Worm (Caenorhabditis elegans): ENCODE results near the gene bus-8A.

bus-8A gene

DNA sequence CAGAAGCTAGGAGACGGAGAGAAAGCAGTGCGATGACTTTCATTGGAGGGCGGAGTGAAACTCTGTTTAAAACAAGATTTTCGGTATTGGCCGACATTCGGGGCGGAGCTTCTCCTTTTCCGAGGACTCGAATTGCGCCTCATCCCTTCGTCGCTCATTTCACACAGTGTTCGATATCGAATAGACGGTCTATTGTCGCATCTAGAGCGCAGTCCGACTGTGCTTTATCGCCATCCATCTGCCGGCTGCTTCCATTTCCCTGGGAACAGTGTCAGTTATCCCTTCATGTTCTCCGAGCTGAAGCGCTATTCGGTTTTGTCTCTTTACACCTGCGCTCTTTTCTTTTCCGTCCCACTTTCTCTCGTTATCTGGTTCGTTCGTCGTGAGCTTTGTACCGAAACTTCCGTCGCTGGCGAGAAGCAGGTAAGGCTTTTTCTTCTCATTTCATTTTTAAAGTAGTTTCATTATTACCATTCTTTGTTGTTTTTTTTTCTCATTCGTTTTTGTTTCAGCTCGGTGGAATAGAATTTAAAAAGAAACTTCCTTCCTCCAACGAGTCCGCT lies at the start of gene bus-8A, which contains the start of gene bus-8B:
TSS of gene bus-8A (plus strand) at position 96 of the 563 bp plus-strand sequence.
TSS of gene bus-8B (plus strand) at position 513 of the 563 bp plus-strand sequence.
- no peak for TF ChIP-seq hmg-4 (GFP tag; optimal IDR thresholded peaks at IDR 0.05)
- no peak for TF ChIP-seq ceh-13 (GFP tag; optimal IDR thresholded peaks at IDR 0.05)
- no peak for TF ChIP-seq F13C5.2 (tag; optimal IDR thresholded peaks at IDR 0.05)
- no peak for TF ChIP-seq B0310.2 (tag; optimal IDR thresholded peaks at IDR 0.05)
- TF ChIP-seq sea-1 (GFP tag; conservative IDR thresholded peaks at IDR 0.05) = no peak
- no peak for TF ChIP-seq tra-4 (tag; optimal IDR thresholded peaks at IDR 0.05)
- no peak for TF ChIP-seq ceh-36 (tag; optimal IDR thresholded peaks at IDR 0.05)
- TF ChIP-seq scrt-1 (GFP tag; IDR thresholded peaks at IDR 0.05) = no peak
- TF ChIP-seq pes-1 (GFP tag; IDR thresholded peaks at IDR 0.05) = no peak
- no peak for TF ChIP-seq hnd-1 (tag; optimal IDR thresholded peaks at IDR 0.05)
- no peak for TF ChIP-seq hmbx-1 (tag; optimal IDR thresholded peaks at IDR 0.05)
- TF ChIP-seq ama-1 (optimal IDR thresholded peaks at IDR 0.05) = no peak
- no peak for TF ChIP-seq tbx-11 (GFP tag; IDR thresholded peaks at IDR 0.05)
- TF ChIP-seq ets-7 (tag; optimal IDR thresholded peaks at IDR 0.05) = no peak
- no peak for TF ChIP-seq aly-1 (tag; optimal IDR thresholded peaks at IDR 0.05)
- TF ChIP-seq flt-1 (GFP tag; IDR thresholded peaks at IDR 0.05) = no peak
- TF ChIP-seq tbx-37 (GFP tag; conservative IDR thresholded peaks at IDR 0.05) = no peak

DNA sequence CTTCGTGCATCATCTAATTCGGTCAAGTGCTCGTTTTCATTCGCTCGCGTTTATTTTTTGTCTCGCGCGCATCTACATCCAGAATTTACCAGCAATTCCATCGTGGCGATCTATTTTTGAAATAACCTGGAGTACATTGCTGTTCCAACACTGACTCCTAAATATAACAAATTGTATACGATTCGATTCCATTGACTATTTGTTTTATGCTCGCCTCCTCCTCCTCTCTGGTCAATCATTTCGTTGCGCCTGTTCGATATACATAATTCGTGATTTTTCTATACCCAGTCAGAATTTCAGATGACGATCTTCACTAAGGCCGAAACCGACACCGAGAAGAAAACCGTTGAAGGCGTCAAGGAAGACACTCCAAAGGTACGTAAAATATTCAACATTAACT lies 47.9 kb upstream of the bus-8A start, which contains the start of gene itm-2:
TSS of gene itm-2 (plus strand) at position 301 of the 400 bp plus-strand sequence.
- TF ChIP-seq ets-7 (tag; optimal IDR thresholded peaks at IDR 0.05) (no peak), sea-1 (GFP tag; conservative IDR thresholded peaks at IDR 0.05) (no peak), B0310.2 (tag; optimal IDR thresholded peaks at IDR 0.05) (no peak), tbx-37 (GFP tag; conservative IDR thresholded peaks at IDR 0.05) (no peak)

DNA sequence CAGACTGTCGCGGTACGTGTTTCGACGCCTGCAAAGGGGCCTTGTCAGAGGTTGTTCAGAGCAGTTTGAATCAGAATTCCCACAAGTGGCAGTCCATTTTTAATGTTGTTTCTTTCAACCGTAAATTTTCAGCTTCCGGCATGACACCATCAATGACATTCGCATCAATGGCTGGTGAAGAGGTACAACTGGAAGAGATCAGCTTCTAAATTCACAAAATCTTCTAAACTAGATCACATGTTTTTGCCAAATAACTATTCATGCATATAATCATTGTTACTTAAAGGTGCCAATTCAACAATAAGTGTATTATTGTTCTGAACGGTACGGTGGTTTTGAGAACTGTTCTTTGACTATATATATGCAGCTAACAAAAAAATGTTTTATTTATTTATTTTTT lies 45.3 kb upstream of the bus-8A start:
- TF ChIP-seq ama-1 (optimal IDR thresholded peaks at IDR 0.05) (no peak), tbx-37 (GFP tag; conservative IDR thresholded peaks at IDR 0.05) (no peak), ceh-13 (GFP tag; optimal IDR thresholded peaks at IDR 0.05) (no peak), aly-1 (tag; optimal IDR thresholded peaks at IDR 0.05) (no peak), hmg-4 (GFP tag; optimal IDR thresholded peaks at IDR 0.05) (no peak), scrt-1 (GFP tag; IDR thresholded peaks at IDR 0.05) (no peak), ets-7 (tag; optimal IDR thresholded peaks at IDR 0.05) (no peak), hnd-1 (tag; optimal IDR thresholded peaks at IDR 0.05) (no peak), B0310.2 (tag; optimal IDR thresholded peaks at IDR 0.05) (no peak), flt-1 (GFP tag; IDR thresholded peaks at IDR 0.05) (no peak), ceh-36 (tag; optimal IDR thresholded peaks at IDR 0.05) (no peak), tra-4 (tag; optimal IDR thresholded peaks at IDR 0.05) (no peak), pes-1 (GFP tag; IDR thresholded peaks at IDR 0.05) (no peak), sea-1 (GFP tag; conservative IDR thresholded peaks at IDR 0.05) (no peak), hmbx-1 (tag; optimal IDR thresholded peaks at IDR 0.05) (no peak), F13C5.2 (tag; optimal IDR thresholded peaks at IDR 0.05) (no peak), tbx-11 (GFP tag; IDR thresholded peaks at IDR 0.05) (no peak)

- TF ChIP-seq sea-1 (GFP tag; conservative IDR thresholded peaks at IDR 0.05) = no peak
- no peak for TF ChIP-seq ceh-13 (GFP tag; optimal IDR thresholded peaks at IDR 0.05)
- TF ChIP-seq aly-1 (tag; optimal IDR thresholded peaks at IDR 0.05) = no peak
- no peak for TF ChIP-seq pes-1 (GFP tag; IDR thresholded peaks at IDR 0.05)
- TF ChIP-seq scrt-1 (GFP tag; IDR thresholded peaks at IDR 0.05) = no peak
- no peak for TF ChIP-seq F13C5.2 (tag; optimal IDR thresholded peaks at IDR 0.05)
Measured at ce11 chrX:5447941-5448340, 44.8 kb upstream of the bus-8A start, which contains the start of gene C25F6.8. Gene C25F6.8, plus strand, starts transcription at chrX:5448241.

DNA sequence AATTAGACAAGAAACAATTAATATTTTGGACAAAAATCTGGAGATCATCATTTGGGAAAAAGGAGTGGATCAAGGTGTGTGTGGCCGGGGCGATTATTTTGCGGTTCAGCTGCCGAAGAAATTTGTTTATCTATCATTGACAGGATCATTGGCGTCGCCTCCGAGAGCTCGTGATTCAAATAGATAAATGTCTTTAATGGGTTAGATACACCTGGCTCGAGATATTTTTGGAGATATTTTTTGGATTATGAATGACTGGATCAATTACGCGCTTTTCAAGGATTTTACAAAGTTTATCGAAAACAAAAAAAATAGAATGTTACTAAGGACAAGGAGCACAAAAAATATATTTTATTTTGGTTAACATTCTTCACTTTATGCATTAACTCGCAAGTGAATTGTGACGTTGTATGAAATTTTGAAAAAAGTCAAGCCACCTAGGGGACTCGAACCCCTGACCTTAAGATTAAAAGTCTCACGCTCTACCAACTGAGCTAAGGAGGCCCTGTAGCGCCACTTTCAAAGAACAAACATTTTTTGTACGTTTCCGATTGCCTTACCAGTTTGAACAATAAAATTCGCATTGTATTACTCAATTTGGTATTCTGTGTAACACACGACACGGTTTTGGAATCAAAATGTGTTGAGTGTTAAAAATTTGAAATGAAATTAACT lies 41.8 kb upstream of the bus-8A start, which contains the start of gene C25F6.6:
TSS of gene C25F6.6 (minus strand) at position 51 of the 675 bp plus-strand sequence.
- TF ChIP-seq tbx-11 (GFP tag; IDR thresholded peaks at IDR 0.05) = no peak
- no peak for TF ChIP-seq aly-1 (tag; optimal IDR thresholded peaks at IDR 0.05)
- no peak for TF ChIP-seq hmg-4 (GFP tag; optimal IDR thresholded peaks at IDR 0.05)
- TF ChIP-seq scrt-1 (GFP tag; IDR thresholded peaks at IDR 0.05) = no peak

- no peak for TF ChIP-seq ama-1 (optimal IDR thresholded peaks at IDR 0.05)
- TF ChIP-seq flt-1 (GFP tag; IDR thresholded peaks at IDR 0.05) = no peak
- no peak for TF ChIP-seq F13C5.2 (tag; optimal IDR thresholded peaks at IDR 0.05)
- no peak for TF ChIP-seq hmbx-1 (tag; optimal IDR thresholded peaks at IDR 0.05)
- no peak for TF ChIP-seq sea-1 (GFP tag; conservative IDR thresholded peaks at IDR 0.05)
- TF ChIP-seq ets-7 (tag; optimal IDR thresholded peaks at IDR 0.05) = no peak
- TF ChIP-seq tra-4 (tag; optimal IDR thresholded peaks at IDR 0.05) = no peak
- no peak for TF ChIP-seq tbx-11 (GFP tag; IDR thresholded peaks at IDR 0.05)
- no peak for TF ChIP-seq aly-1 (tag; optimal IDR thresholded peaks at IDR 0.05)
- no peak for TF ChIP-seq hmg-4 (GFP tag; optimal IDR thresholded peaks at IDR 0.05)
- TF ChIP-seq ceh-36 (tag; optimal IDR thresholded peaks at IDR 0.05) = no peak
- no peak for TF ChIP-seq hnd-1 (tag; optimal IDR thresholded peaks at IDR 0.05)
- no peak for TF ChIP-seq tbx-37 (GFP tag; conservative IDR thresholded peaks at IDR 0.05)
- no peak for TF ChIP-seq pes-1 (GFP tag; IDR thresholded peaks at IDR 0.05)
- TF ChIP-seq B0310.2 (tag; optimal IDR thresholded peaks at IDR 0.05) = no peak
- TF ChIP-seq ceh-13 (GFP tag; optimal IDR thresholded peaks at IDR 0.05) = no peak
- TF ChIP-seq scrt-1 (GFP tag; IDR thresholded peaks at IDR 0.05) = no peak
Measured at ce11 chrX:5451706-5452105, 41.0 kb upstream of the bus-8A start.

ce11 chrX:5455107-5455506 lies 37.6 kb upstream of the bus-8A start:
- no peak for TF ChIP-seq hmg-4 (GFP tag; optimal IDR thresholded peaks at IDR 0.05)
- no peak for TF ChIP-seq sea-1 (GFP tag; conservative IDR thresholded peaks at IDR 0.05)
- no peak for TF ChIP-seq scrt-1 (GFP tag; IDR thresholded peaks at IDR 0.05)
- no peak for TF ChIP-seq hnd-1 (tag; optimal IDR thresholded peaks at IDR 0.05)
- no peak for TF ChIP-seq tbx-37 (GFP tag; conservative IDR thresholded peaks at IDR 0.05)
- no peak for TF ChIP-seq aly-1 (tag; optimal IDR thresholded peaks at IDR 0.05)
- TF ChIP-seq ceh-13 (GFP tag; optimal IDR thresholded peaks at IDR 0.05) = no peak
- TF ChIP-seq F13C5.2 (tag; optimal IDR thresholded peaks at IDR 0.05) = no peak
- no peak for TF ChIP-seq hmbx-1 (tag; optimal IDR thresholded peaks at IDR 0.05)
- TF ChIP-seq pes-1 (GFP tag; IDR thresholded peaks at IDR 0.05) = no peak
- no peak for TF ChIP-seq tbx-11 (GFP tag; IDR thresholded peaks at IDR 0.05)
- TF ChIP-seq ceh-36 (tag; optimal IDR thresholded peaks at IDR 0.05) = no peak
- TF ChIP-seq B0310.2 (tag; optimal IDR thresholded peaks at IDR 0.05) = no peak
- no peak for TF ChIP-seq tra-4 (tag; optimal IDR thresholded peaks at IDR 0.05)
- no peak for TF ChIP-seq ets-7 (tag; optimal IDR thresholded peaks at IDR 0.05)

All from whole organism, early embryonic.